Worm (Caenorhabditis elegans) whole organism, L4 larva: ENCODE measurements around the gene ccz-1.

Source experiments
- D1046.2 ChIP-seq: fragments of 200-800 bp; sonication (Bioruptor generic); IDR thresholded peaks from 2 replicates; pipeline ENCODE4 v1.3.6; 2022; ENCODE audit warnings: missing genetic modification characterization, missing compliant biosample characterization
- F37D6.2 ChIP-seq: sonication (generic microtip); optimal IDR thresholded peaks from 2 replicates; lab custom pipeline; 2016; ENCODE audit warnings: mild to moderate bottlenecking, missing genetic modification characterization, missing compliant biosample characterization
- F49E8.2 ChIP-seq: sonication (generic microtip); optimal IDR thresholded peaks from 2 replicates; lab custom pipeline; 2016; ENCODE audit warnings: missing compliant biosample characterization, mild to moderate bottlenecking, missing genetic modification characterization, borderline replicate concordance
- R02D3.7 ChIP-seq: fragments of 150-350 bp; sonication (generic microtip); optimal IDR thresholded peaks from 3 replicates; lab custom pipeline; 2014; ENCODE audit warnings: missing biosample characterization, missing genetic modification characterization
- T20F7.1 ChIP-seq: fragments of 200-800 bp; sonication (Bioruptor generic); optimal IDR thresholded peaks from 2 replicates; lab custom pipeline; 2018; ENCODE audit warnings: mild to moderate bottlenecking, missing genetic modification characterization, missing compliant biosample characterization
- T26A8.4 ChIP-seq: fragments of 200-800 bp; sonication (Bioruptor generic); IDR thresholded peaks from 2 replicates; pipeline ENCODE4 v1.3.6; 2022; ENCODE audit warnings: missing genetic modification characterization, missing compliant biosample characterization
- Y48G9A.11 ChIP-seq: fragments of 200-800 bp; sonication (Bioruptor generic); IDR thresholded peaks from 2 replicates; pipeline ENCODE4 v1.3.6; 2022; ENCODE audit warnings: missing genetic modification reagents, missing genetic modification characterization, missing compliant biosample characterization
- Y5F2A.4 ChIP-seq: fragments of 200-800 bp; sonication (Bioruptor generic); optimal IDR thresholded peaks from 2 replicates; lab custom pipeline; 2018; ENCODE audit warnings: mild to moderate bottlenecking, missing genetic modification characterization, missing compliant biosample characterization
- Y75B8A.6 ChIP-seq: fragments of 200-800 bp; sonication (Bioruptor generic); IDR thresholded peaks from 2 replicates; pipeline ENCODE4 v1.3.6; 2022; ENCODE audit warnings: missing genetic modification reagents, missing genetic modification characterization, missing compliant biosample characterization
- aly-2 ChIP-seq: sonication (generic microtip); optimal IDR thresholded peaks from 2 replicates; lab custom pipeline; 2018; ENCODE audit warnings: missing biosample characterization, missing genetic modification characterization
- ama-1 ChIP-seq: fragments of 150-350 bp; optimal IDR thresholded peaks from 2 replicates; lab custom pipeline; 2014; ENCODE audit warnings: inconsistent platforms, mixed read lengths
- arid-1 ChIP-seq: fragments of 200-800 bp; sonication (Bioruptor generic); conservative IDR thresholded peaks from 2 replicates; pipeline ENCODE4 v1.3.6; 2022; ENCODE audit warnings: missing genetic modification reagents, missing genetic modification characterization, missing compliant biosample characterization
- ceh-20 ChIP-seq: fragments of 200-800 bp; sonication (Bioruptor generic); IDR thresholded peaks from 2 replicates; pipeline ENCODE4 v1.3.6; 2022; ENCODE audit warnings: missing genetic modification reagents, missing genetic modification characterization, missing compliant biosample characterization
- ceh-44 ChIP-seq: fragments of 200-800 bp; sonication (Bioruptor generic); IDR thresholded peaks from 2 replicates; pipeline ENCODE4 v1.3.6; 2022; ENCODE audit warnings: missing genetic modification reagents, missing genetic modification characterization, missing compliant biosample characterization
- ctbp-1 ChIP-seq: fragments of 200-800 bp; sonication (Bioruptor generic); IDR thresholded peaks from 2 replicates; pipeline ENCODE4 v1.3.6; 2022; ENCODE audit warnings: missing genetic modification reagents, missing genetic modification characterization, missing compliant biosample characterization
- dpl-1 ChIP-seq: fragments of 150-350 bp; optimal IDR thresholded peaks from 2 replicates; lab custom pipeline; 2014; ENCODE audit warnings: missing biosample characterization, missing genetic modification reagents, missing genetic modification characterization
- duxl-1 ChIP-seq: sonication (generic microtip); optimal IDR thresholded peaks from 2 replicates; lab custom pipeline; 2016; ENCODE audit warnings: mild to moderate bottlenecking, missing genetic modification characterization, moderate library complexity, missing compliant biosample characterization; ENCODE audit not compliant: poor library complexity
- dve-1 ChIP-seq: sonication (generic microtip); optimal IDR thresholded peaks from 2 replicates; lab custom pipeline; 2017; ENCODE audit warnings: antibody characterized with exemption, mild to moderate bottlenecking, missing genetic modification characterization, missing compliant biosample characterization; ENCODE audit not compliant: insufficient read depth
- egl-27 ChIP-seq: sonication (generic microtip); optimal IDR thresholded peaks from 3 replicates; lab custom pipeline; 2017; ENCODE audit warnings: missing biosample characterization, missing genetic modification reagents, missing genetic modification characterization
- gei-8 ChIP-seq: fragments of 200-800 bp; sonication (Bioruptor generic); optimal IDR thresholded peaks from 2 replicates; lab custom pipeline; 2018; ENCODE audit warnings: mild to moderate bottlenecking, missing genetic modification characterization, missing compliant biosample characterization
- hif-1 ChIP-seq, 2 experiments: sonication (generic microtip); optimal IDR thresholded peaks; 2 replicates each; lab custom pipeline; 2016 to 2017; ENCODE audit warnings: missing compliant biosample characterization in 2 of 2, missing genetic modification characterization in 2 of 2, missing genetic modification reagents in 2 of 2, missing genotype in 2 of 2, mild to moderate bottlenecking in 1 of 2
- hlh-11 ChIP-seq: fragments of 200-800 bp; sonication (Bioruptor generic); optimal IDR thresholded peaks from 2 replicates; lab custom pipeline; 2018; ENCODE audit warnings: mild to moderate bottlenecking, missing genetic modification characterization, missing compliant biosample characterization
- hmg-1.1 ChIP-seq: fragments of 200-800 bp; sonication (Bioruptor generic); IDR thresholded peaks from 2 replicates; pipeline ENCODE4 v1.3.6; 2022; ENCODE audit warnings: missing genetic modification reagents, missing genetic modification characterization, missing compliant biosample characterization
- lim-7 ChIP-seq: fragments of 200-800 bp; sonication (Bioruptor generic); IDR thresholded peaks from 2 replicates; pipeline ENCODE4 v1.3.6; 2022; ENCODE audit warnings: missing genetic modification characterization, missing compliant biosample characterization
- lin-1 ChIP-seq: fragments of 200-800 bp; sonication (Bioruptor generic); IDR thresholded peaks from 2 replicates; pipeline ENCODE4 v1.3.6; 2022; ENCODE audit warnings: missing genetic modification reagents, missing genetic modification characterization, missing compliant biosample characterization
- lin-13 ChIP-seq: fragments of 150-350 bp; optimal IDR thresholded peaks from 2 replicates; lab custom pipeline; 2014; ENCODE audit warnings: missing biosample characterization, missing genetic modification reagents, missing genetic modification characterization
- lin-38 ChIP-seq: fragments of 200-800 bp; sonication (Bioruptor generic); IDR thresholded peaks from 2 replicates; pipeline ENCODE4 v1.3.6; 2022; ENCODE audit warnings: missing genetic modification reagents, missing genetic modification characterization, missing compliant biosample characterization
- madf-5 ChIP-seq, 2 experiments: fragments of 200-800 bp; sonication (Bioruptor generic); IDR thresholded peaks; 2 replicates each; pipeline ENCODE4 v1.3.6; 2022; ENCODE audit warnings: missing compliant biosample characterization in 2 of 2, missing genetic modification characterization in 2 of 2
- mdl-1 ChIP-seq, 2 experiments: fragments of 150-350 bp in 1 of 2; sonication (generic microtip) in 1 of 2; optimal IDR thresholded peaks; 2 replicates each; lab custom pipeline; 2014 to 2017; ENCODE audit warnings: missing biosample characterization in 2 of 2, missing genetic modification characterization in 2 of 2
- mdt-29 ChIP-seq: fragments of 200-800 bp; sonication (Bioruptor generic); IDR thresholded peaks from 2 replicates; pipeline ENCODE4 v1.3.6; 2022; ENCODE audit warnings: missing genetic modification reagents, missing genetic modification characterization, missing compliant biosample characterization
- mep-1 ChIP-seq: fragments of 150-350 bp; sonication (generic microtip); optimal IDR thresholded peaks from 3 replicates; lab custom pipeline; 2014; ENCODE audit warnings: missing biosample characterization, missing genetic modification characterization
- mes-2 ChIP-seq: sonication (generic microtip); optimal IDR thresholded peaks from 2 replicates; lab custom pipeline; 2016; ENCODE audit warnings: missing genotype, mild to moderate bottlenecking, missing genetic modification characterization, missing compliant biosample characterization; ENCODE audit not compliant: poor library complexity, severe bottlenecking
- nhr-102 ChIP-seq: sonication (generic microtip); optimal IDR thresholded peaks from 2 replicates; lab custom pipeline; 2016; ENCODE audit warnings: mild to moderate bottlenecking, missing genetic modification characterization, moderate library complexity, missing compliant biosample characterization
- nhr-11 ChIP-seq: fragments of 150-350 bp; optimal IDR thresholded peaks from 2 replicates; lab custom pipeline; 2014; ENCODE audit warnings: missing biosample characterization, missing genetic modification characterization
- nhr-111 ChIP-seq: fragments of 200-800 bp; sonication (Bioruptor generic); optimal IDR thresholded peaks from 2 replicates; lab custom pipeline; 2018; ENCODE audit warnings: mild to moderate bottlenecking, missing genetic modification characterization, missing compliant biosample characterization
- nhr-25 ChIP-seq: sonication (generic microtip); optimal IDR thresholded peaks from 2 replicates; lab custom pipeline; 2017; ENCODE audit warnings: missing genetic modification characterization, mild to moderate bottlenecking, missing compliant biosample characterization, antibody characterized with exemption, moderate library complexity, borderline replicate concordance; ENCODE audit not compliant: insufficient read depth
- nhr-28 ChIP-seq: fragments of 150-350 bp; optimal IDR thresholded peaks from 2 replicates; lab custom pipeline; 2014; ENCODE audit warnings: missing biosample characterization, missing genetic modification characterization
- nhr-41 ChIP-seq: fragments of 200-800 bp; sonication (Bioruptor generic); IDR thresholded peaks from 2 replicates; pipeline ENCODE4 v1.3.6; 2022; ENCODE audit warnings: missing genetic modification reagents, missing genetic modification characterization, missing compliant biosample characterization
- nhr-76 ChIP-seq: fragments of 150-350 bp; optimal IDR thresholded peaks from 2 replicates; lab custom pipeline; 2014; ENCODE audit warnings: missing biosample characterization, missing genetic modification characterization
- rbr-2 ChIP-seq: sonication (generic microtip); optimal IDR thresholded peaks from 2 replicates; lab custom pipeline; 2016; ENCODE audit warnings: missing genotype, missing genetic modification characterization, missing compliant biosample characterization
- sdz-12 ChIP-seq: fragments of 200-800 bp; sonication (Bioruptor generic); optimal IDR thresholded peaks from 2 replicates; lab custom pipeline; 2018; ENCODE audit warnings: mild to moderate bottlenecking, missing genetic modification characterization, missing compliant biosample characterization
- skn-1 ChIP-seq: fragments of 150-350 bp; optimal IDR thresholded peaks from 2 replicates; lab custom pipeline; 2014; ENCODE audit warnings: missing biosample characterization, missing genetic modification characterization
- spr-1 ChIP-seq: sonication (generic microtip); optimal IDR thresholded peaks from 2 replicates; lab custom pipeline; 2016; ENCODE audit warnings: mild to moderate bottlenecking, missing genetic modification characterization, missing compliant biosample characterization
- spr-3 ChIP-seq: fragments of 200-800 bp; sonication (Bioruptor generic); optimal IDR thresholded peaks from 2 replicates; lab custom pipeline; 2018; ENCODE audit warnings: mild to moderate bottlenecking, missing genetic modification characterization, missing compliant biosample characterization
- unc-62 ChIP-seq, 3 experiments: fragments of 150-350 bp in 1 of 3; sonication (generic microtip); optimal IDR thresholded peaks in 2 of 3; peaks in 1 of 3; 1 replicate in 1 of 3; 2 replicates in 2 of 3; lab custom pipeline; 2014 to 2017; ENCODE audit warnings: missing biosample characterization in 3 of 3, missing genetic modification characterization in 3 of 3, missing genetic modification reagents in 3 of 3, missing genotype in 1 of 3
- zag-1 ChIP-seq: fragments of 150-350 bp; optimal IDR thresholded peaks from 2 replicates; lab custom pipeline; 2014; ENCODE audit warnings: missing biosample characterization, missing genetic modification characterization
- zfp-3 ChIP-seq: fragments of 200-800 bp; sonication (Bioruptor generic); conservative IDR thresholded peaks from 2 replicates; pipeline ENCODE4 v1.3.6; 2022; ENCODE audit warnings: missing genetic modification reagents, missing genetic modification characterization, missing compliant biosample characterization
- ztf-11 ChIP-seq: fragments of 150-350 bp; optimal IDR thresholded peaks from 2 replicates; lab custom pipeline; 2014; ENCODE audit warnings: missing biosample characterization, missing genetic modification characterization

Gene ccz-1

DNA sequence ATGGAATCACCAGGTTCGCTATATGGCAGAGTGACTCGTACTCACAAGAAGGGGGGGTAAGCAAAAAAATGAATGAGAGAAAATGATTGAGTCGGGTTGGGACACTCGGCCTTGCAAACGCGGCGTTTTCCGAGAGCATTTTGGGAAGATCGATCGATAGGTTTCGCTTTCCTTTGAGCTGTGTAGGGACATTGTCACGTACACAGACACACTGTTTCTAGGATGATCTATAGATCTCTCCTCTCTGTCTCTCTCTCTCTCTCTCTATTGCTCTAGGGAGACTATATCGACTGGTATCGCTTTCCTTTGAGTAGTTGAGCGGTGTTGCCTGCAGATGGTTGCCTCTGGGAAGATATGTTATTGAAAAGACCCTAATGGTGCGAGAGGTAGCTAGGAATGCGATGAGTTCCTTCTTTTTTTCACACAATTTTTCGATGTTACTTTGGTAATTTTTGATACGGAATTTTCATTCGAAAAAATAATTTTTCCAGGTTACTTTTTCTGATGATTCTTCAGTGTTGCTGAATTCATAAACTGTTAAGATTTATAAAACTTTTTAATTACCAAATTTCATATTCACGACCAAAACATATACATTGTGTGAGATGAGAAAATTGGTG, 28.8 kb upstream of the ccz-1 start, which contains the start of gene H37A05.4 (continued):
- TF ChIP-seq T20F7.1 (no peak), gei-8 (GFP tag; lab: Kevin White, UChicago) (peak; percentile 84), F49E8.2 (tag; lab: Kevin White, UChicago) (no peak), mdl-1 (tag; optimal IDR thresholded peaks at IDR 0.05; lab: Kevin White, UChicago) (no peak), zfp-3 (peak; percentile 73), Y48G9A.11 (GFP tag; lab: Robert Waterston, UW) (peak; percentile 50; the same call in 1 of the 2 replicates), ceh-20 (GFP tag; lab: Robert Waterston, UW) (peak; percentile 60; the same call in 1 of the 2 replicates), hif-1 (tag; optimal IDR thresholded peaks at IDR 0.05; lab: Kevin White, UChicago) (peak in 1 of 2 experiments; percentile 26), lin-38 (peak; percentile 50), nhr-76 (tag; lab: Kevin White, UChicago) (no peak), nhr-102 (tag; lab: Kevin White, UChicago) (peak; percentile 88), lin-13 (GFP tag; lab: Kevin White, UChicago) (no peak), Y5F2A.4 (GFP tag; lab: Kevin White, UChicago) (peak; percentile 39), egl-27 (tag; lab: Kevin White, UChicago) (no peak), R02D3.7 (no peak), nhr-111 (GFP tag; lab: Kevin White, UChicago) (no peak), skn-1 (tag; lab: Kevin White, UChicago) (no peak), mep-1 (peak; percentile 91), ama-1 (lab: Kevin White, UChicago) (peak; percentile 68), dpl-1 (GFP tag; lab: Kevin White, UChicago) (no peak), nhr-11 (tag; lab: Kevin White, UChicago) (no peak), nhr-28 (tag; lab: Kevin White, UChicago) (peak; percentile 9), mdt-29 (GFP tag; lab: Robert Waterston, UW) (peak; percentile 18; the same call in 1 of the 2 replicates), aly-2 (tag; lab: Kevin White, UChicago) (no peak), lim-7 (GFP tag; lab: Robert Waterston, UW) (no peak), unc-62 (GFP tag; optimal IDR thresholded peaks at IDR 0.05 in 1 of 2; lab: Kevin White, UChicago) (peak in 1 of 2 experiments; percentile 56), unc-62 (tag; optimal IDR thresholded peaks at IDR 0.05; lab: Kevin White, UChicago) (no peak), zag-1 (tag; lab: Kevin White, UChicago) (no peak), sdz-12 (GFP tag; lab: Kevin White, UChicago) (peak; percentile 64), mes-2 (peak; percentile 38), D1046.2 (GFP tag; lab: Robert Waterston, UW) (0 out of 2 replicates have a peak, but pooled peaks have one; percentile 42), T26A8.4 (GFP tag; lab: Robert Waterston, UW) (peak; percentile 50; the same call in 1 of the 2 replicates), nhr-25 (tag; lab: Kevin White, UChicago) (no peak), F37D6.2 (tag; lab: Kevin White, UChicago) (no peak), ctbp-1 (GFP tag; lab: Robert Waterston, UW) (0 out of 2 replicates have a peak, but pooled peaks have one; percentile 36), lin-1 (0 out of 2 replicates have a peak, but pooled peaks have one; percentile 22), hmg-1.1 (GFP tag; lab: Robert Waterston, UW) (peak; percentile 47; the same call in 1 of the 2 replicates), spr-3 (GFP tag; lab: Kevin White, UChicago) (peak; percentile 6), Y75B8A.6 (GFP tag; lab: Robert Waterston, UW) (no peak), dve-1 (tag; lab: Kevin White, UChicago) (peak; percentile 29), madf-5 (GFP tag; IDR thresholded peaks at IDR 0.05; lab: Robert Waterston, UW) (peak in 1 of 2 experiments; percentile 78; a peak in 1 of 4 replicates), nhr-41 (peak; percentile 16; the same call in 1 of the 2 replicates), rbr-2 (tag; lab: Kevin White, UChicago) (no peak), spr-1 (tag; lab: Kevin White, UChicago) (peak; percentile 8), ztf-11 (tag; lab: Kevin White, UChicago) (no peak), arid-1 (GFP tag; lab: Robert Waterston, UW) (peak; percentile 42; the same call in 1 of the 2 replicates), ceh-44 (GFP tag; lab: Robert Waterston, UW) (no peak), hlh-11 (peak; percentile 23), duxl-1 (tag; lab: Kevin White, UChicago) (peak; percentile 84)
